Worm (Caenorhabditis elegans) whole organism, midembryonic: ENCODE results near the gene str-92.

Experiments used
- T22C8.4 ChIP-seq: fragments of 200-800 bp; sonication (Bioruptor generic); IDR thresholded peaks from 2 replicates; pipeline ENCODE4 v1.3.6; 2022; ENCODE audit warnings: missing genetic modification characterization, missing compliant biosample characterization
- cog-1 ChIP-seq: sonication (generic microtip); optimal IDR thresholded peaks from 2 replicates; lab custom pipeline; 2016; ENCODE audit warnings: missing genetic modification characterization, missing compliant biosample characterization
- flt-1 ChIP-seq: fragments of 200-800 bp; sonication (Bioruptor generic); IDR thresholded peaks from 2 replicates; pipeline ENCODE4 v1.3.6; 2022; ENCODE audit warnings: missing genetic modification characterization, missing compliant biosample characterization
- klf-2 ChIP-seq: fragments of 200-800 bp; sonication (Bioruptor generic); conservative IDR thresholded peaks from 2 replicates; pipeline ENCODE4 v1.3.6; 2022; ENCODE audit warnings: missing genetic modification reagents, missing genetic modification characterization, missing compliant biosample characterization
- med-1 ChIP-seq: sonication (generic microtip); optimal IDR thresholded peaks from 2 replicates; lab custom pipeline; 2017; ENCODE audit warnings: missing genetic modification characterization, mild to moderate bottlenecking, missing compliant biosample characterization, antibody characterized with exemption, missing genetic modification reagents; ENCODE audit not compliant: insufficient read depth
- ref-1 ChIP-seq: fragments of 200-800 bp; sonication (Bioruptor generic); conservative IDR thresholded peaks from 2 replicates; pipeline ENCODE4 v1.3.6; 2022; ENCODE audit warnings: missing genetic modification reagents, missing genetic modification characterization, missing compliant biosample characterization
- tab-1 ChIP-seq: fragments of 200-800 bp; sonication (Bioruptor generic); IDR thresholded peaks from 2 replicates; pipeline ENCODE4 v1.3.6; 2022; ENCODE audit warnings: missing genetic modification characterization, missing compliant biosample characterization
- ztf-23 ChIP-seq: fragments of 200-800 bp; sonication (Bioruptor generic); IDR thresholded peaks from 2 replicates; pipeline ENCODE4 v1.3.6; 2022; ENCODE audit warnings: missing genetic modification reagents, missing genetic modification characterization, missing compliant biosample characterization
- ztf-29 ChIP-seq: fragments of 200-800 bp; sonication (Bioruptor generic); IDR thresholded peaks from 2 replicates; pipeline ENCODE4 v1.3.6; 2022; ENCODE audit warnings: missing genetic modification reagents, missing genetic modification characterization, missing compliant biosample characterization

str-92 gene

DNA sequence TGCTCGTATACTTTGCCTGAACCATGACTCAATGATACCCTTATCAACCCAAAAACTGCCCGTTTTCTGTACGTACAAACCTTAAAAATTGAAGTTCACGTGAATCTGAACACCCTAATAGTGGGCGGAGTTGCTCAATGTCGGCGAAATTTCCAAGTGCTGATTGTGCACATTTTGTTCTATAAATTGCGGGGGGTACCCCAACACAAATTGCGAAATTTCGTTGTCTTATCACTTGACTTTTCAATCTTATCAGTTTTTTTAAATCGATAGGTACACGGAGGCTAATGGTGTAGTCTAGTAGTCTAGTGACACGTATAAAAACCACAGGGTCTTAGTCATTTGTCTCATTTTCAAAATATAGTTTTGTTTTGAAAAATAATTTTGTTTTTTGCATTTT lies 17.2 kb downstream of the str-92 start, which contains the start of gene fbxa-108:
Gene fbxa-108, minus strand, starts transcription at position 158 of the 400 bp plus-strand sequence.
- TF ChIP-seq T22C8.4 (GFP tag; lab: Robert Waterston, UW) = no peak

DNA sequence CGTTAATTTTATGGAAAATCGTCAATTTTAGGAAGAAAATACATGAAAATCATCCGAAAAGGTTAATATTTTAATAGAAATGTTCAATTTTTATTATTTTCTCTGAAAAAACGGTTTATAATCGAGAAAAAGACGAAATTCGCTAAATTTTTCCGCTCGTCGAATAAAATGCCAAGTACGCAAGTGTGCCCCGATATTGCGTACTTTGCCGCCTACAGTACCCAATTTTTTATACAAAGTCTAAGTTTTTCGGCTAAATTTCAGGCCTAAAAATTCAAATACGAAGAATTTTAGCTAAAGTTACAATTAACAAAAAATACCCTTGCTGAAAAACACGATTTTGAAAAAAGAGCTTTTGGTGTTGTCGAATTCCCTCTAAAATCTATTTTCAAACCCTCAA lies 17.6 kb downstream of the str-92 start:
- TF ChIP-seq tab-1 (no peak), ztf-23 (GFP tag; lab: Robert Waterston, UW) (no peak), ref-1 (GFP tag; lab: Robert Waterston, UW) (no peak), T22C8.4 (GFP tag; lab: Robert Waterston, UW) (no peak), med-1 (GFP tag; lab: Kevin White, UChicago) (no peak), klf-2 (GFP tag; lab: Robert Waterston, UW) (no peak), cog-1 (tag; lab: Kevin White, UChicago) (no peak), ztf-29 (GFP tag; lab: Robert Waterston, UW) (no peak), flt-1 (GFP tag; lab: Robert Waterston, UW) (no peak)

DNA sequence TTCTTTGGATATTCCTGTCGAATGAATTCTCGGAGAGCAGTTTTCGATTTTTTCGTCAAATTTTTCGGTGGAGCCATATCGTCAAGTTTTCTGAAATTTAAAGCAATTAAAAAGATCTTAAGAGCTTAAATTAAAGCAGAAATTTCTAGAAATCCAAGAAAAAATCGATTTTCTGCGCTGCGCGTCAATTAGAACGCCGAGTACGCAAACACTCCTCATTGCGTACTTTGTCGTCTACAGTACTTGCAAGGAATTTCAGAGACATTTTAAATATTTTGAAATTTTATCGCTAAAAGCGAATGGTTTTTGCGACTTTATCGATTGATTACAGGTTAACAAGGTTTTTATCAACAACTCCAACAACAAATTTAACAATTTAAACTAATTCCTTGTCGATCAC lies 21.2 kb downstream of the str-92 start:
- TF ChIP-seq tab-1 (no peak), med-1 (GFP tag; lab: Kevin White, UChicago) (no peak), ref-1 (GFP tag; lab: Robert Waterston, UW) (no peak), ztf-23 (GFP tag; lab: Robert Waterston, UW) (no peak), ztf-29 (GFP tag; lab: Robert Waterston, UW) (no peak), T22C8.4 (GFP tag; lab: Robert Waterston, UW) (no peak), flt-1 (GFP tag; lab: Robert Waterston, UW) (no peak), klf-2 (GFP tag; lab: Robert Waterston, UW) (no peak), cog-1 (tag; lab: Kevin White, UChicago) (no peak)

DNA sequence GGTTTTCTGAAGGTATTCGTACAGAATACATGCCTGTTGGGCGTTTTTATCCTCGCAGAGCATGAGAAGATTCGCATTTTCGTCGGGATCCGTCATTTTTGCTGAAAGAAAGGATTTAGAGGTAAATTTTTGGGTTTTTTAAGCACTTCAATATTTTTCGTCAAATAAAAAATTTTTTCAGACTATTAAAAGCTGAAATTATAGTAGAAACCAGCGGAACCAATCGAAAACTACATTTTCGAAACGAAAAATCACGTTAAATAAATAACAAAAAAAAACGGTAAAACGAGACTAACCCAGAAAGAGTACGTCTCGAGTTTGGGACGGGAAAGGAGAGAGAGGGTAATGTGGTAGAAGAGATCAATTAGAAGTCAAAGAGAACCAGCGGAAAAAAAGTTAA lies 26.0 kb downstream of the str-92 start, which contains the start of gene fbxa-192:
Gene fbxa-192, minus strand, starts transcription at position 101 of the 400 bp plus-strand sequence.
- TF ChIP-seq ref-1 (GFP tag; lab: Robert Waterston, UW) (no peak), cog-1 (tag; lab: Kevin White, UChicago) (no peak), ztf-29 (GFP tag; lab: Robert Waterston, UW) (no peak), ztf-23 (GFP tag; lab: Robert Waterston, UW) (no peak), med-1 (GFP tag; lab: Kevin White, UChicago) (no peak), tab-1 (no peak), flt-1 (GFP tag; lab: Robert Waterston, UW) (no peak), klf-2 (GFP tag; lab: Robert Waterston, UW) (no peak), T22C8.4 (GFP tag; lab: Robert Waterston, UW) (no peak)

ce11 chrV:17628566-17628965 lies 47.9 kb downstream of the str-92 start, which contains the start of gene F57G4.10:
Gene F57G4.10 (plus strand): TSS chrV:17628866.
- no peak for TF ChIP-seq cog-1 (tag; lab: Kevin White, UChicago)
- TF ChIP-seq tab-1 = no peak
- no peak for TF ChIP-seq ref-1 (GFP tag; lab: Robert Waterston, UW)
- no peak for TF ChIP-seq klf-2 (GFP tag; lab: Robert Waterston, UW)
- TF ChIP-seq ztf-29 (GFP tag; lab: Robert Waterston, UW) = no peak
- TF ChIP-seq flt-1 (GFP tag; lab: Robert Waterston, UW) = no peak
- no peak for TF ChIP-seq med-1 (GFP tag; lab: Kevin White, UChicago)
- no peak for TF ChIP-seq T22C8.4 (GFP tag; lab: Robert Waterston, UW)
- TF ChIP-seq ztf-23 (GFP tag; lab: Robert Waterston, UW) = no peak
